Fruit fly (Drosophila melanogaster) whole organism, embryonic: ENCODE results near the gene dyl.

Experiments
- Asciz ChIP-seq: fragments of 200-800 bp; sonication (Bioruptor generic); optimal IDR thresholded peaks from 2 replicates; lab custom pipeline; 2017; ENCODE audit warnings: missing biosample characterization, mild to moderate bottlenecking, missing genetic modification characterization, missing genetic modification reagents
- Atf6 ChIP-seq: fragments of 200-800 bp; sonication (Bioruptor generic); IDR thresholded peaks from 2 replicates; pipeline ENCODE4 v1.3.6; 2022; ENCODE audit warnings: missing biosample characterization, missing genetic modification characterization
- Bgb ChIP-seq: fragments of 200-800 bp; sonication (Bioruptor generic); IDR thresholded peaks from 2 replicates; pipeline ENCODE4 v1.3.6; 2022; ENCODE audit warnings: missing biosample characterization, missing genetic modification characterization; ENCODE audit not compliant: partially characterized antibody
- CG10959 ChIP-seq: fragments of 200-800 bp; sonication (Bioruptor generic); IDR thresholded peaks from 2 replicates; pipeline ENCODE4 v1.3.6; 2022; ENCODE audit warnings: missing biosample characterization, missing genetic modification characterization
- CG12219 ChIP-seq: fragments of 200-800 bp; sonication (Bioruptor generic); optimal IDR thresholded peaks from 3 replicates; lab custom pipeline; 2018; ENCODE audit warnings: missing biosample characterization, mild to moderate bottlenecking, missing genetic modification characterization
- CG12236 ChIP-seq: fragments of 200-800 bp; sonication (Bioruptor generic); optimal IDR thresholded peaks from 2 replicates; lab custom pipeline; 2016; ENCODE audit warnings: missing biosample characterization, missing genetic modification characterization
- CG13287 ChIP-seq: fragments of 200-800 bp; sonication (Bioruptor generic); IDR thresholded peaks from 2 replicates; pipeline ENCODE4 v1.3.6; 2022; ENCODE audit warnings: missing biosample characterization, missing genetic modification characterization; ENCODE audit not compliant: partially characterized antibody
- CG13775 ChIP-seq: fragments of 200-800 bp; sonication (Bioruptor generic); optimal IDR thresholded peaks from 3 replicates; lab custom pipeline; 2017; ENCODE audit warnings: missing biosample characterization, mild to moderate bottlenecking, missing genetic modification characterization
- CG17359 ChIP-seq: fragments of 200-800 bp; sonication (Bioruptor generic); optimal IDR thresholded peaks from 3 replicates; lab custom pipeline; 2018; ENCODE audit warnings: missing biosample characterization, mild to moderate bottlenecking, missing genetic modification characterization, moderate library complexity
- CG18599 ChIP-seq: fragments of 200-800 bp; sonication (Bioruptor generic); optimal IDR thresholded peaks from 3 replicates; lab custom pipeline; 2017; ENCODE audit warnings: missing biosample characterization, missing genetic modification characterization, mild to moderate bottlenecking, moderate library complexity, missing genetic modification reagents
- CG30020 ChIP-seq: fragments of 200-800 bp; optimal IDR thresholded peaks from 2 replicates; lab custom pipeline; 2019; ENCODE audit warnings: missing biosample characterization, mild to moderate bottlenecking, missing genetic modification characterization, moderate library complexity
- CG31365 ChIP-seq: fragments of 200-800 bp; sonication (Bioruptor generic); optimal IDR thresholded peaks from 2 replicates; lab custom pipeline; 2018; ENCODE audit warnings: missing biosample characterization, mild to moderate bottlenecking, missing genetic modification characterization
- CG3726 ChIP-seq: fragments of 200-800 bp; sonication (Bioruptor generic); IDR thresholded peaks from 3 replicates; pipeline ENCODE4, ENCODE4 v1.3.6; 2022; ENCODE audit warnings: missing biosample characterization, missing genetic modification characterization
- CG5180 ChIP-seq: fragments of 200-800 bp; sonication (Bioruptor generic); optimal IDR thresholded peaks from 3 replicates; lab custom pipeline; 2017; ENCODE audit warnings: missing biosample characterization, missing genetic modification characterization, mild to moderate bottlenecking, moderate library complexity, missing genetic modification reagents
- CG5953 ChIP-seq: fragments of 200-800 bp; sonication (Bioruptor generic); IDR thresholded peaks from 2 replicates; pipeline ENCODE4 v1.3.6; 2022; ENCODE audit warnings: missing biosample characterization, missing genetic modification characterization
- CG7556 ChIP-seq: fragments of 200-800 bp; sonication (Bioruptor generic); optimal IDR thresholded peaks from 2 replicates; lab custom pipeline; 2017; ENCODE audit warnings: missing biosample characterization, mild to moderate bottlenecking, missing genetic modification characterization
- CG8290 ChIP-seq, 3 experiments: fragments of 200-800 bp; sonication (Bioruptor generic); optimal IDR thresholded peaks; 2 replicates each; lab custom pipeline; 2016 to 2019; ENCODE audit warnings: missing biosample characterization in 3 of 3, missing genetic modification characterization in 3 of 3, mild to moderate bottlenecking in 2 of 3, moderate library complexity in 1 of 3
- CG8359 ChIP-seq: fragments of 200-800 bp; sonication (Bioruptor generic); optimal IDR thresholded peaks from 2 replicates; lab custom pipeline; 2017; ENCODE audit warnings: missing biosample characterization, mild to moderate bottlenecking, missing genetic modification characterization, borderline replicate concordance
- CG9215 ChIP-seq: fragments of 200-800 bp; sonication (Bioruptor generic); IDR thresholded peaks from 2 replicates; pipeline ENCODE4 v1.3.6; 2022; ENCODE audit warnings: missing biosample characterization, missing genetic modification characterization
- D19A ChIP-seq: fragments of 200-800 bp; optimal IDR thresholded peaks from 3 replicates; lab custom pipeline; 2019; ENCODE audit warnings: missing biosample characterization, mild to moderate bottlenecking, missing genetic modification characterization, moderate library complexity
- E2f1 ChIP-seq: fragments of 200-800 bp; sonication (Bioruptor generic); IDR thresholded peaks from 2 replicates; pipeline ENCODE4 v1.3.6; 2022; ENCODE audit warnings: missing biosample characterization, missing genetic modification characterization
- GATAe ChIP-seq: fragments of 200-800 bp; sonication (Bioruptor generic); conservative IDR thresholded peaks from 2 replicates; pipeline ENCODE4 v1.3.6; 2022; ENCODE audit warnings: missing biosample characterization, missing genetic modification characterization
- MTF-1 ChIP-seq: fragments of 200-800 bp; sonication (Bioruptor generic); optimal IDR thresholded peaks from 2 replicates; lab custom pipeline; 2018; ENCODE audit warnings: missing biosample characterization, mild to moderate bottlenecking, missing genetic modification characterization, borderline replicate concordance
- Pdp1 ChIP-seq, 2 experiments: fragments of 200-800 bp; sonication (Bioruptor generic); optimal IDR thresholded peaks; 3 replicates each; lab custom pipeline; 2016; ENCODE audit warnings: missing biosample characterization in 2 of 2, missing genetic modification characterization in 2 of 2, mild to moderate bottlenecking in 1 of 2, moderate library complexity in 1 of 2
- Scr ChIP-seq: fragments of 200-800 bp; sonication (Bioruptor generic); IDR thresholded peaks from 2 replicates; pipeline ENCODE4 v1.3.6; 2022; ENCODE audit warnings: missing biosample characterization, missing genetic modification characterization; ENCODE audit not compliant: partially characterized antibody
- Sry-δ ChIP-seq: fragments of 200-800 bp; sonication (Bioruptor generic); optimal IDR thresholded peaks from 2 replicates; lab custom pipeline; 2016; ENCODE audit warnings: missing biosample characterization, missing genetic modification characterization
- Ssrp ChIP-seq: fragments of 200-800 bp; sonication (Bioruptor generic); optimal IDR thresholded peaks from 2 replicates; lab custom pipeline; 2018; ENCODE audit warnings: missing biosample characterization, mild to moderate bottlenecking, missing genetic modification characterization, moderate library complexity
- aop ChIP-seq: fragments of 200-800 bp; sonication (Bioruptor generic); IDR thresholded peaks from 2 replicates; pipeline ENCODE4 v1.3.6; 2022; ENCODE audit warnings: missing biosample characterization, missing genetic modification characterization
- ash1 ChIP-seq: fragments of 200-800 bp; sonication (Bioruptor generic); optimal IDR thresholded peaks from 2 replicates; lab custom pipeline; 2018; ENCODE audit warnings: missing biosample characterization, mild to moderate bottlenecking, missing genetic modification characterization
- cad ChIP-seq: fragments of >200 bp; optimal IDR thresholded peaks from 2 replicates; lab custom pipeline; 2017; ENCODE audit warnings: missing biosample characterization, missing genetic modification characterization
- ci ChIP-seq: fragments of 200-800 bp; sonication (Bioruptor generic); IDR thresholded peaks from 3 replicates; pipeline ENCODE4 v1.3.6; 2022; ENCODE audit warnings: missing biosample characterization, missing genetic modification characterization
- danr ChIP-seq: fragments of 200-800 bp; sonication (Bioruptor generic); IDR thresholded peaks from 2 replicates; pipeline ENCODE4 v1.3.6; 2022; ENCODE audit warnings: missing biosample characterization, missing genetic modification characterization
- dysf ChIP-seq: fragments of 200-800 bp; sonication (Bioruptor generic); IDR thresholded peaks from 3 replicates; pipeline ENCODE4 v1.3.6; 2022; ENCODE audit warnings: missing biosample characterization, missing genetic modification characterization
- ewg ChIP-seq: fragments of 200-800 bp; sonication (Bioruptor generic); optimal IDR thresholded peaks from 3 replicates; lab custom pipeline; 2017; ENCODE audit warnings: mild to moderate bottlenecking, missing biosample characterization, missing genetic modification reagents, missing genetic modification characterization
- gce ChIP-seq: fragments of 200-800 bp; sonication (Bioruptor generic); IDR thresholded peaks from 3 replicates; pipeline ENCODE4 v1.3.6; 2022; ENCODE audit warnings: missing biosample characterization, missing genetic modification characterization
- gem ChIP-seq: fragments of 200-800 bp; sonication (Bioruptor generic); optimal IDR thresholded peaks from 2 replicates; lab custom pipeline; 2019; ENCODE audit warnings: missing biosample characterization, mild to moderate bottlenecking, missing genetic modification characterization, moderate library complexity
- ham ChIP-seq: fragments of 200-800 bp; sonication (Bioruptor generic); IDR thresholded peaks from 2 replicates; pipeline ENCODE4 v1.3.6; 2022; ENCODE audit warnings: missing biosample characterization, missing genetic modification characterization
- knrl ChIP-seq: fragments of 200-800 bp; sonication (Bioruptor generic); IDR thresholded peaks from 3 replicates; pipeline ENCODE4 v1.3.6; 2022; ENCODE audit warnings: missing biosample characterization, missing genetic modification characterization; ENCODE audit not compliant: partially characterized antibody
- lola ChIP-seq, 3 experiments: fragments of >200 bp in 2 of 3; fragments of 200-800 bp in 1 of 3; sonication (Bioruptor generic) in 1 of 3; optimal IDR thresholded peaks; 2 replicates each; lab custom pipeline; 2017 to 2019; ENCODE audit warnings: missing biosample characterization in 3 of 3, missing genetic modification characterization in 3 of 3, mild to moderate bottlenecking in 1 of 3, moderate library complexity in 1 of 3
- p53 ChIP-seq: fragments of 200-800 bp; sonication (Bioruptor generic); optimal IDR thresholded peaks from 2 replicates; lab custom pipeline; 2016; ENCODE audit warnings: missing biosample characterization, missing genetic modification characterization
- tap ChIP-seq: fragments of 200-800 bp; optimal IDR thresholded peaks from 3 replicates; lab custom pipeline; 2019; ENCODE audit warnings: missing biosample characterization, mild to moderate bottlenecking, missing genetic modification characterization, moderate library complexity
- tgo ChIP-seq: fragments of 200-800 bp; sonication (Bioruptor generic); IDR thresholded peaks from 3 replicates; pipeline ENCODE4 v1.3.6; 2022; ENCODE audit warnings: missing biosample characterization, missing genetic modification characterization
- tio ChIP-seq: fragments of 200-800 bp; sonication (Bioruptor generic); optimal IDR thresholded peaks from 2 replicates; lab custom pipeline; 2017; ENCODE audit warnings: missing biosample characterization, missing genetic modification characterization, inconsistent platforms
- tll ChIP-seq, 2 experiments: fragments of 200-800 bp in 1 of 2; fragments of >200 bp in 1 of 2; sonication (Bioruptor generic) in 1 of 2; optimal IDR thresholded peaks; 2 replicates each; lab custom pipeline; 2017 to 2019; ENCODE audit warnings: missing biosample characterization in 2 of 2, missing genetic modification characterization in 2 of 2, mild to moderate bottlenecking in 1 of 2, moderate library complexity in 1 of 2
- ttk ChIP-seq: fragments of 200-800 bp; sonication (Bioruptor generic); IDR thresholded peaks from 2 replicates; pipeline ENCODE4 v2.1.2; 2022; ENCODE audit warnings: missing biosample characterization, missing genetic modification characterization
- twi ChIP-seq: fragments of 200-800 bp; optimal IDR thresholded peaks from 2 replicates; lab custom pipeline; 2019; ENCODE audit warnings: missing biosample characterization, mild to moderate bottlenecking, missing genetic modification characterization, moderate library complexity
- tx ChIP-seq: fragments of 200-800 bp; sonication (Bioruptor generic); optimal IDR thresholded peaks from 2 replicates; lab custom pipeline; 2016; ENCODE audit warnings: missing biosample characterization, missing genetic modification characterization
- wdn ChIP-seq: fragments of 200-800 bp; sonication (Bioruptor generic); IDR thresholded peaks from 2 replicates; pipeline ENCODE4 v1.3.6; 2022; ENCODE audit warnings: missing biosample characterization, missing genetic modification characterization
- wek ChIP-seq: fragments of 200-800 bp; sonication (Bioruptor generic); optimal IDR thresholded peaks from 3 replicates; lab custom pipeline; 2018; ENCODE audit warnings: missing biosample characterization, mild to moderate bottlenecking, missing genetic modification characterization, moderate library complexity

dyl gene

dm6 chr3L:4269920-4270319 is 37.6 kb downstream of the dyl start (continued):
- TF ChIP-seq CG3726 (no peak), CG8359 (GFP tag; lab: Kevin White, UChicago) (peak; percentile 15), danr (GFP tag; lab: Robert Waterston, UW) (no peak), CG18599 (GFP tag; lab: Kevin White, UChicago) (peak; percentile 80), CG10959 (GFP tag; lab: Robert Waterston, UW) (peak; percentile 34; the same call in 1 of the 2 replicates), CG17359 (peak; percentile 81), ash1 (GFP tag; lab: Kevin White, UChicago) (no peak), tx (GFP tag; lab: Kevin White, UChicago) (no peak), tap (tag; lab: Kevin White, UChicago) (peak; percentile 81), ham (GFP tag; lab: Robert Waterston, UW) (no peak), ewg (GFP tag; lab: Kevin White, UChicago) (peak; percentile 46), CG12236 (no peak), CG31365 (tag; lab: Kevin White, UChicago) (no peak), Asciz (GFP tag; lab: Kevin White, UChicago) (peak; percentile 72), CG7556 (GFP tag; lab: Kevin White, UChicago) (peak; percentile 78), E2f1 (GFP tag; lab: Robert Waterston, UW) (peak; percentile 50), tgo (GFP tag; lab: Robert Waterston, UW) (peak; percentile 79), gce (peak; percentile 61; the same call in 1 of the 3 replicates), CG9215 (GFP tag; lab: Robert Waterston, UW) (peak; percentile 25; the same call in 1 of the 2 replicates), wek (no peak), CG30020 (tag; lab: Kevin White, UChicago) (peak; percentile 29), Ssrp (tag; lab: Kevin White, UChicago) (peak; percentile 72), p53 (no peak), twi (tag; lab: Kevin White, UChicago) (peak; percentile 50), Bgb (GFP tag; lab: Robert Waterston, UW) (no peak), wdn (GFP tag; lab: Robert Waterston, UW) (0 out of 2 replicates have a peak, but pooled peaks have one; percentile 7), CG8290 (GFP tag; optimal IDR thresholded peaks at IDR 0.05; lab: Kevin White, UChicago) (peak; percentile 11), CG8290 (tag; optimal IDR thresholded peaks at IDR 0.05; lab: Kevin White, UChicago) (no peak), CG5953 (GFP tag; lab: Robert Waterston, UW) (peak; percentile 53; the same call in 1 of the 2 replicates), GATAe (GFP tag; lab: Robert Waterston, UW) (no peak), CG13287 (GFP tag; lab: Robert Waterston, UW) (no peak), D19A (peak; percentile 77), Sry-δ (GFP tag; lab: Kevin White, UChicago) (no peak), knrl (GFP tag; lab: Robert Waterston, UW) (no peak), CG12219 (GFP tag; lab: Kevin White, UChicago) (peak; percentile 60), aop (GFP tag; lab: Robert Waterston, UW) (no peak), Atf6 (peak; percentile 51; the same call in 1 of the 2 replicates), cad (GFP tag; lab: Kevin White, UChicago) (no peak), MTF-1 (peak; percentile 15), Scr (no peak), CG13775 (GFP tag; lab: Kevin White, UChicago) (peak; percentile 38), lola (GFP tag; optimal IDR thresholded peaks at IDR 0.05; lab: Kevin White, UChicago) (peak in 1 of 3 experiments; percentile 77), tio (GFP tag; lab: Kevin White, UChicago) (peak; percentile 27), dysf (GFP tag; lab: Robert Waterston, UW) (peak; percentile 80), Pdp1 (GFP tag; optimal IDR thresholded peaks at IDR 0.05; lab: Kevin White, UChicago) (peak in 1 of 2 experiments; percentile 14), CG5180 (GFP tag; lab: Kevin White, UChicago) (peak; percentile 56), gem (tag; lab: Kevin White, UChicago) (peak; percentile 84), tll (GFP tag; optimal IDR thresholded peaks at IDR 0.05; lab: Kevin White, UChicago) (no peak), ci (GFP tag; lab: Robert Waterston, UW) (peak; percentile 61; the same call in 2 of the 3 replicates), ttk (GFP tag; lab: Robert Waterston, UW) (peak; percentile 61; the same call in 1 of the 2 replicates)
